Fruit fly (Drosophila melanogaster): ENCODE data around the gene CG5880.

Gene CG5880

DNA sequence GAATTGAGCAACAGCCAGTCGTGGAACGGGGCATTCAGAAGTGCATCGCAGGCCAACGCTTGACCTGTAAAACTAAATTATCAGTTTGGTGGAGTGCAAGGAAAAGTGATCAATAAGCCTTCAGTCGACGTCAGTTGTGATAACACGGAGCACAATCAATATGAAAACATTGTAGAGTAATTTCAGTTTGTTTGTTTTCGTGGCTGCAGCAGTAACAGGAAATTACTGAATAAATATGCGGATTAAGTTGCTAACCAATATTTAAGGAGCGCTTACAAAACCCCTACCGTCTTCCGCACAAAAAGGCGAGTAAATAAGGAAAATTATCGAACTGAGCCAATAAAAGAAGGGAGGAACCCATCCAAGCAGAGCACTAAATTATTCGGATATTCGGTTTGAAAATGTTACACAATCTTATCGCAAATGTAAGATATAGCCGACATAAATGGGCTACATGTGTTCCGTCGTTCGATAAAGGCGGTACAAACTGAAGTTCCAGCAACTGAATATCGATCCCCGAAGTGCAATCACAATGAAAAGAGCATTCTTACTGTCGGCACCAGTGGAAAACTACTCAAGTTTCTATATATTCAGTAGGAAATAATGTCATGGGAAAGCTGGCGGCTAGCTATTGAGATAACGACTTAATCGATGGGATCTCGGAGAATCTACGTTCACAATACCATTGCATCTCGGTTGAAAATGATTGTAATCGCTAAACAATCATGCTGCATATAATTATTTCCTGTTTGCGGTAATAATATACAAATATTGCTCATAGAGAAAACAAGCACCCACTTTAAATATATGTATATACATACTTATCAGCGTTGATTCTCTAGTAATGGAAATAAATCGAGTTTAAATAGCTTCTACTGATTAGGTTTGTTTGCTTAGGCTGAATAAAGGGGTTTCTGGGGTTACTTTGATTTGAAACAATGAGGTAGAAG, 19.4 kb downstream of the CG5880 start (continued):
- TF ChIP-seq onecut (GFP tag; IDR thresholded peaks at IDR 0.05): peak; percentile 73
- TF ChIP-seq CG34376 (GFP tag; optimal IDR thresholded peaks at IDR 0.05): no peak
- TF ChIP-seq otp (GFP tag; IDR thresholded peaks at IDR 0.05): peak; percentile 85; the same call in 2 of the 3 replicates
- TF ChIP-seq Max (GFP tag; optimal IDR thresholded peaks at IDR 0.05): peak; percentile 49
- no peak for TF ChIP-seq gro (GFP tag; optimal IDR thresholded peaks at IDR 0.05)
- TF ChIP-seq esg (GFP tag; conservative IDR thresholded peaks at IDR 0.05): no peak
- TF ChIP-seq MESR4 (GFP tag; optimal IDR thresholded peaks at IDR 0.05): peak; percentile 1
- peak; percentile 14 for TF ChIP-seq CG16815 (GFP tag; optimal IDR thresholded peaks at IDR 0.05)
- TF ChIP-seq ATbp (GFP tag; optimal IDR thresholded peaks at IDR 0.05): peak; percentile 88
- TF ChIP-seq stc (GFP tag; IDR thresholded peaks at IDR 0.05): peak; percentile 71; the same call in 1 of the 2 replicates
- peak; percentile 77 for TF ChIP-seq org-1 (GFP tag; optimal IDR thresholded peaks at IDR 0.05)
- TF ChIP-seq gsb-n (tag; optimal IDR thresholded peaks at IDR 0.05): peak; percentile 86
- TF ChIP-seq Bteb2 (GFP tag; optimal IDR thresholded peaks at IDR 0.05): peak; percentile 58
- TF ChIP-seq HHEX (GFP tag; optimal IDR thresholded peaks at IDR 0.05): peak; percentile 69
- peak; percentile 71 for TF ChIP-seq Mes4 (GFP tag; optimal IDR thresholded peaks at IDR 0.05)
- peak; percentile 24 for TF ChIP-seq scrt (GFP tag; optimal IDR thresholded peaks at IDR 0.05)
- TF ChIP-seq CG10543 (GFP tag; optimal IDR thresholded peaks at IDR 0.05): peak; percentile 33
- peak; percentile 67 for TF ChIP-seq Lhr (GFP tag; optimal IDR thresholded peaks at IDR 0.05)
- TF ChIP-seq btn (GFP tag; optimal IDR thresholded peaks at IDR 0.05): peak; percentile 56
- peak; percentile 82 for TF ChIP-seq CG10209 (GFP tag; optimal IDR thresholded peaks at IDR 0.05)
- peak; percentile 37 for TF ChIP-seq Mad (GFP tag; optimal IDR thresholded peaks at IDR 0.05)
- TF ChIP-seq vnd (GFP tag; IDR thresholded peaks at IDR 0.05; ENCODE audit: partially characterized antibody): no peak
- peak; percentile 25 for TF ChIP-seq CG4328 (GFP tag; optimal IDR thresholded peaks at IDR 0.05)
- peak; percentile 76 for TF ChIP-seq CrebB (tag; optimal IDR thresholded peaks at IDR 0.05)
- TF ChIP-seq B-H1 (GFP tag; IDR thresholded peaks at IDR 0.05): no peak
- peak; percentile 81 for TF ChIP-seq nau (GFP tag; optimal IDR thresholded peaks at IDR 0.05)
- TF ChIP-seq CG8765 (GFP tag; IDR thresholded peaks at IDR 0.05): no peak
- peak; percentile 13 for TF ChIP-seq maf-S (GFP tag; optimal IDR thresholded peaks at IDR 0.05)
- peak; percentile 16 for TF ChIP-seq CG12155 (GFP tag; optimal IDR thresholded peaks at IDR 0.05)
- no peak for TF ChIP-seq CG6765 (GFP tag; optimal IDR thresholded peaks at IDR 0.05)
- no peak for TF ChIP-seq Drgx (GFP tag; IDR thresholded peaks at IDR 0.05)
- peak; percentile 29 for TF ChIP-seq CG13775 (GFP tag; optimal IDR thresholded peaks at IDR 0.05)
- peak; percentile 80 for TF ChIP-seq CG33557 (GFP tag; optimal IDR thresholded peaks at IDR 0.05)
- peak; percentile 48; the same call in 1 of the 3 replicates for TF ChIP-seq tgo (GFP tag; IDR thresholded peaks at IDR 0.05)
- no peak for TF ChIP-seq Ravus (GFP tag; IDR thresholded peaks at IDR 0.05)
- peak; percentile 47 for TF ChIP-seq Spps (tag; optimal IDR thresholded peaks at IDR 0.05)
- 0 out of 3 replicates have a peak, but pooled peaks have one; percentile 34 for TF ChIP-seq sr (GFP tag; IDR thresholded peaks at IDR 0.05)
- no peak for TF ChIP-seq nerfin-2 (GFP tag; IDR thresholded peaks at IDR 0.05; ENCODE audit: partially characterized antibody)
- TF ChIP-seq CoRest (tag; optimal IDR thresholded peaks at IDR 0.05): peak; percentile 57
- TF ChIP-seq E2f1 (GFP tag; IDR thresholded peaks at IDR 0.05): peak; percentile 53; the same call in 1 of the 2 replicates
- peak; percentile 62; the same call in 1 of the 2 replicates for TF ChIP-seq sim (GFP tag; IDR thresholded peaks at IDR 0.05)
- TF ChIP-seq sc (optimal IDR thresholded peaks at IDR 0.05): no peak
- peak; percentile 75 for TF ChIP-seq sc (GFP tag; optimal IDR thresholded peaks at IDR 0.05)
- peak; percentile 47 for TF ChIP-seq CG18476 (GFP tag; optimal IDR thresholded peaks at IDR 0.05)
- TF ChIP-seq slbo (GFP tag; IDR thresholded peaks at IDR 0.05): no peak
- peak; percentile 9 for TF ChIP-seq disco-r (GFP tag; optimal IDR thresholded peaks at IDR 0.05)
- TF ChIP-seq hbn (GFP tag; IDR thresholded peaks at IDR 0.05; ENCODE audit: partially characterized antibody): no peak
- TF ChIP-seq Dip2 (GFP tag; IDR thresholded peaks at IDR 0.05): no peak

Measured in whole organism, embryonic.